Worm (Caenorhabditis elegans): ENCODE measurements around the gene ulp-3.

Gene ulp-3

DNA sequence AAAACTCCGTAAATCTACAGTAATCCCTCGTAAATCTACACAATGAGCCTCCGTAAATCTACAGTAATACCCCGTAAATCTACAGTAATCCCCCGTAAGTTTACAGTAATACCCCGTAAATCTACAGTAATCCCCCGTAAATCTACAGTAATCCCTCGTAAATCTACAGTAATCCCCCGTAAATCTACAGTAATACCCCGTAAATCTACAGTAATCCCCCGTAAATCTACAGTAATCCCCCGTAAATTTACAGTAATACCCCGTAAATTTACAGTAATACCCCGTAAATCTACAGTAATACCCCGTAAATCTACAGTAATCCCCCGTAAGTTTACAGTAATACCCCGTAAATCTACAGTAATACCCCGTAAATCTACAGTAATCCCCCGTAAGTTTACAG lies 12.8 kb upstream of the ulp-3 start:
- TF ChIP-seq ztf-29 (GFP tag; IDR thresholded peaks at IDR 0.05) (peak; percentile 36; the same call in 1 of the 2 replicates), ref-1 (GFP tag; conservative IDR thresholded peaks at IDR 0.05) (peak; percentile 38; the same call in 1 of the 2 replicates)

DNA sequence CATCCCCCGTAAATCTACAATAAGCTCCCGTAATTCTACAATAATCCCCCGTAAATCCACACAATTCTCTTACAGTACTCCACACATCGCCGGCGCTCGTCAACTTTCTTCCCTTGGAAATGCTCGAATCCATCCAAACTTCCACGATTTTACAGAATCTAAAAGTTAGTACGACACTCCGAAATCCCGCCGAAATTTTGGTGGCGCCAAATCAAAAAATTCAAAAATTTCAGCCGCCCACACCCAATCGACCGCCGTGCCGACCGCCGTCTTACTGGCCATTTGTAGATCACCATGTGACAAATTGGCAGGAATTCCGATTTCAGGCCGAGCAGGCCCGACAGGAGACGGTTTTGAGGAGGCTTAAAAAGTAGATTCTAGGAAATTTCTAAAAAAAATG lies 11.1 kb upstream of the ulp-3 start:
- TF ChIP-seq cog-1 (tag; optimal IDR thresholded peaks at IDR 0.05) (no peak), ztf-23 (GFP tag; IDR thresholded peaks at IDR 0.05) (no peak), tab-1 (GFP tag; IDR thresholded peaks at IDR 0.05) (no peak)

DNA sequence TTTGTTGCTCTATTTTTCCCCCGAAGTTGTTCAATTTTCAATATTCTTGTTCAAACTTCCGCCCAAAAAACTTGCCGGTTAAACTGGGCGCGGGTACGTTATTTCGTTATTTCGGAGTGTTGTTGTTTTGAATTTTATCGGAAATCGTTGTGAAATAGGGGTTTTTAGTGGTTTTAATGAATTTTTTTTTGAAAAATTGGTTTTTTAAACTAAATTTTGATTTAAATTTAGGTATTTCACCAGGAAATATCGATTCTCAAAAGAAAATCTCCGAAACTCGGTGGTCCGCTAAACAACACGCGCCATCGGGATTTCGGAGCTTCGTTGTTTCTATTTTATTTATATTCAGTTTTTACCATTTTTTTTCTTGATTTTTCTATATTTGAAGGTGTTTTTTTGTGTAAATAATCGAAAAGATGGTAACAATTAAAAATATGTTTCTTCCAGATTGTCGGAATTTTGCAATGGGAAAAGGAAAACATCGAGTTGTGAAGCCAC lies 10.3 kb upstream of the ulp-3 start, which contains the start of gene F52C12.2:
Gene F52C12.2, plus strand, starts transcription at position 448 of the 498 bp plus-strand sequence.
- TF ChIP-seq T22C8.4 (GFP tag; IDR thresholded peaks at IDR 0.05) (0 out of 2 replicates have a peak, but pooled peaks have one; percentile 45), med-1 (GFP tag; optimal IDR thresholded peaks at IDR 0.05; ENCODE audit: insufficient read depth) (no peak)

DNA sequence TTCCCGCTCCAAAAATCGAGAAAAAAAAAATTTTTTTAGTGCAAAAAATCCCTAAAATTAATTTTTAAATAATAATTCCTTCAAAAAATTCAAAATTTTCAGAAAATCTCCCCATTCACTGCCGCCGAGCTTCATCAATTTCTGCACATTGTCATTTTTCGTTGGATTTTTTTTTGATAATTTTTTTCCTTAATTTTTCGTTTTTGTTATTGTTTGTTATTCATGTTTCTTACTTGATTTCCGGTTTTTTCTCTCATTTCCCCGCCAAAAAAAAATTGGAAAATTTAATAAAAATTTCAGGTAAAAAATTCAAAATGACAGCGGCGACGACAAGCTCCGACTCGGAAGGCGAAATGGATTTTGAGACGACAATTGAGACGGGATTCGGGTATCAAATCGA lies 7.0 kb upstream of the ulp-3 start, which contains the start of gene F52C12.6:
Gene F52C12.6, plus strand, starts transcription at position 301 of the 400 bp plus-strand sequence.
- TF ChIP-seq klf-2 (GFP tag; conservative IDR thresholded peaks at IDR 0.05) (no peak), med-1 (GFP tag; optimal IDR thresholded peaks at IDR 0.05; ENCODE audit: insufficient read depth) (no peak), T22C8.4 (GFP tag; IDR thresholded peaks at IDR 0.05) (no peak), cog-1 (tag; optimal IDR thresholded peaks at IDR 0.05) (no peak), flt-1 (GFP tag; IDR thresholded peaks at IDR 0.05) (no peak), tab-1 (GFP tag; IDR thresholded peaks at IDR 0.05) (no peak), ztf-29 (GFP tag; IDR thresholded peaks at IDR 0.05) (no peak), ztf-23 (GFP tag; IDR thresholded peaks at IDR 0.05) (no peak), ref-1 (GFP tag; conservative IDR thresholded peaks at IDR 0.05) (no peak)

DNA sequence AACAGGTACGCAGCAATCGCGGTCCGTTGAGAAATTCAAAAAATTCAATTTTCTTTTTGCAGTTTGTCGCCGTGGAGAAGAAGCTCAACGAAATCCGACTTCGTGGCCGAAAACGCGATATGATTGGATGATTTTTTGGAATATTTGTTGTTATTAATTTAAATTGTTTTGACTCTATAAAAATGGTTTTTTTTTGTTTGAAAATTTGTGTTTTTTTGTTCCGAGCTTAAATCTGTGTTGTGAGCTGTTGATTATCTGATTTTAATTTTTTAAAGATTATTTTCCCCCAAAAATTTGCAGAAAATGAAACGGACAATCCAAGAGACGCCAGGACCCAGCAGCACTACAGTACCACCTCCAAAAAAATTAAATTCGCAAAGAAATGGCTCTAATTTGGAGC lies 3.9 kb upstream of the ulp-3 start, which contains the start of gene tdpo-1:
Gene tdpo-1, plus strand, starts transcription at position 301 of the 400 bp plus-strand sequence.
- no peak for TF ChIP-seq cog-1 (tag; optimal IDR thresholded peaks at IDR 0.05)
- TF ChIP-seq T22C8.4 (GFP tag; IDR thresholded peaks at IDR 0.05) = no peak
- no peak for TF ChIP-seq flt-1 (GFP tag; IDR thresholded peaks at IDR 0.05)

DNA sequence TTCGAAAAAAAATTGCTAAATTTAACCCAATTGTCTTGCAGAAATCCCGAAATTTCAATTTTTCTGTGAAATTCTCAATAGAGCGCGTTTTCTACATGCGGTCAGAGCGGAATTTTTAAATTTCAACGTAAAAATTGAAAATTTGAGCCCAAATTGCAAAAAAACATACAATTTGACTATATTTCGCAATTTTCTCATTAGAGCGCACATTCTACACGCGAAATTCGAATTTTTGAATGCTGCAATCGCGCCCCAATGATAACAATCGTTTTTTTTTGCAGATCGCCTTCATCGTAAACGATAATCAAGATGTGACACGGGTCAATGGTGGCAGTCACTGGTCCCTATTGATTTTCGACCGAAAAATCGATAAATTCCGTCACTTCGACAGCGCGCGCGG lies 623 bp downstream of the ulp-3 start:
- no peak for TF ChIP-seq ztf-29 (GFP tag; IDR thresholded peaks at IDR 0.05)

DNA sequence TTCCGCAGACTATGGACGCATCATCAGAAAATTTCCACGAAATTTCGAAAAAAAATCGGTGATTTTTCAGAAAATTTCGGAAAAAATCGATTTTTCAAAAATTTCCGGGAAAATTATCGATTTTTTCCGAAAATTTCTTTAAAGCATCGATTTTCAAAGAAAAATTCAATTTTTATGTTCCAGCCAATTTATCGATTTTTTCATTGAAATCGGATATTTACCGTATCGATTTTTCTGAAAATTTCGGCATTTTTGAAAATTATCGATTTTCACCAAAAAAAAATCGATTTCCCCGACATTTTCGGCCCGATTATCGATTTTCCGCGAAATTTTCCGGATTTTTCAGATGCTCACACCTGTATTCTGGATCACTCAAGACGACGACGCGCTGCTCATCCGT lies 1.7 kb downstream of the ulp-3 start, which contains the start of gene Y48A5A.1:
Gene Y48A5A.1, plus strand, starts transcription at position 347 of the 400 bp plus-strand sequence.
- TF ChIP-seq ztf-23 (GFP tag; IDR thresholded peaks at IDR 0.05) = no peak
- peak; percentile 77 for TF ChIP-seq T22C8.4 (GFP tag; IDR thresholded peaks at IDR 0.05)

DNA sequence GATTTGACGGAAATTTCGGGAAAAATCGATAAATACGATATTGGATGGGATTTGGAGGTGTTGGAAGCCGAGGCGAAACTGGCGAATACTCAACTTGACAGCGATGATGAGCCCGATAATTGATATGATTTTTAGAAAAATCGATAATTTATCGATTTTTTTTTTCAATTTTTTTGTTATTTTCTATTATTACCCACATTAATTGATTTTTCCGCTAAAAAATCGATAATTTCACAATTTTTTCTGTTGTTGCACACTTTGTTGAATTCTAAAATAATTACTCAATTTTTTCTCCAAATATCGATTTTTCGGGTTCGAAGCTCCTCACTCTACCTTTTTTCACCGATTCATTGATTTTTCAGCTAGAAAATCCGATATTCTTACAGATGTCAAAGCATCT lies 5.9 kb downstream of the ulp-3 start, which contains the start of gene Y48A5A.3:
Gene Y48A5A.3, plus strand, starts transcription at position 385 of the 400 bp plus-strand sequence.
- TF ChIP-seq tab-1 (GFP tag; IDR thresholded peaks at IDR 0.05) (no peak), T22C8.4 (GFP tag; IDR thresholded peaks at IDR 0.05) (peak; percentile 74)

DNA sequence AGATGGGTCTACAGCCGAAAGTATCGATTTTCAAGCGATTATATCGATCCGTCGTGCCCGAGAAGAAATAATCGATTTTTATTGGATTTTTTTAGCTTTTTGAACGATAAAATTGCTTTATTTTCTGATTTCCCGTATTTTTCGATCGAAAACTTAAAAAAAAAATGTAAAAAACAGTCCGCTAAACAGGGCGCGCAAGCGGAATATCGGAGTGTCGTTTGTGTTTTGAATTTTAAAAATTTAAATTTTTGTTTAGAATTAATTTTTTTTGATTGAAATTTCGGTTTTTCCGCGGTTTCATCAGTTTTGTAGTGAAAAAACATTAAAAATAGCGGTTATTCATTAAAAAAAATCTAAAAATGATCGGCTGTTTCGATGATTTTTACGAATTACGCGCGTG lies 6.7 kb downstream of the ulp-3 start:
- TF ChIP-seq flt-1 (GFP tag; IDR thresholded peaks at IDR 0.05) (no peak), ztf-29 (GFP tag; IDR thresholded peaks at IDR 0.05) (no peak), tab-1 (GFP tag; IDR thresholded peaks at IDR 0.05) (no peak), klf-2 (GFP tag; conservative IDR thresholded peaks at IDR 0.05) (no peak), ref-1 (GFP tag; conservative IDR thresholded peaks at IDR 0.05) (no peak), ztf-23 (GFP tag; IDR thresholded peaks at IDR 0.05) (no peak), med-1 (GFP tag; optimal IDR thresholded peaks at IDR 0.05; ENCODE audit: insufficient read depth) (no peak), cog-1 (tag; optimal IDR thresholded peaks at IDR 0.05) (no peak), T22C8.4 (GFP tag; IDR thresholded peaks at IDR 0.05) (no peak)

DNA sequence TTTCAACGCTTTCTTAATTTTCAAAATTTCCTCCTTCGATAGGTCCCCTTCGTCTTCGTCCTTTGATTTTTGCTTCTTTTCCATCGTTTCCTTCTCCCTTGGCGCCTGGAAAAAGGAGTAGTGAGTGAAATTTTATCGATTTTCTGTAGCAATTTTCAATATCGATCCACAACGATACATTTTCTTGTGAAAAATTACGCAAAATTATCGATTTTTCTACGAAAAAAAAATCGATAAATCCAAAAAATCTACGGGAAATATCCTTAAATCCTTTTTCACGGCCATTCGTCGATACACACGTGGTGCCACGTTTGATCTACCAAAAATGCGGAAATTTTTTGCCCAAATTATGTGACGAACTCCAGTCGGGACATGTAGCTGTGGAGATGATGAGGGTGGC lies 7.6 kb downstream of the ulp-3 start:
- no peak for TF ChIP-seq flt-1 (GFP tag; IDR thresholded peaks at IDR 0.05)
- no peak for TF ChIP-seq ref-1 (GFP tag; conservative IDR thresholded peaks at IDR 0.05)
- no peak for TF ChIP-seq klf-2 (GFP tag; conservative IDR thresholded peaks at IDR 0.05)
- peak; percentile 71 for TF ChIP-seq T22C8.4 (GFP tag; IDR thresholded peaks at IDR 0.05)
- TF ChIP-seq tab-1 (GFP tag; IDR thresholded peaks at IDR 0.05) = no peak

DNA sequence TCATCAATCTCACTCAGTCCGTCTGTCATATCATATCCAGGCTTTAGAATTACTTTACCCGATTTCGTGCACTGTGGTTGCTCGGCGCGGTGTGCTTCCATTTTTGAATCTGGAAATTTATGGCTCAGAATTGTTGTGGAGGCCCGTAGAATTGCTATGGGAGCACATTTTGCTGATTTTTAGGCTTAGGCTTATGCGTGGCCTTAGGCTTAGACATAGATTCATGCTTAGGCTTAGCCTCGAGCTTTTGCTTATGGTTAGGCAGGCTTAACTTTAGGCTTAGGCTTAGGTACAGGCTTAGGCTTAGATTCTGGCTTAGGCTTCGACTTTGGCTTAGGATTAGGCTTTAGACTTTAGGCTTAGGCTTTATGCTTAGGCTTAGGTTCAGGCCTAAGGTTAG lies 8.8 kb downstream of the ulp-3 start, which contains the start of gene Y76B12C.4:
Gene Y76B12C.4, minus strand, starts transcription at position 101 of the 400 bp plus-strand sequence.
- no peak for TF ChIP-seq med-1 (GFP tag; optimal IDR thresholded peaks at IDR 0.05; ENCODE audit: insufficient read depth)
- no peak for TF ChIP-seq T22C8.4 (GFP tag; IDR thresholded peaks at IDR 0.05)
- no peak for TF ChIP-seq ref-1 (GFP tag; conservative IDR thresholded peaks at IDR 0.05)
- no peak for TF ChIP-seq flt-1 (GFP tag; IDR thresholded peaks at IDR 0.05)
- TF ChIP-seq klf-2 (GFP tag; conservative IDR thresholded peaks at IDR 0.05) = no peak
- no peak for TF ChIP-seq ztf-23 (GFP tag; IDR thresholded peaks at IDR 0.05)
- no peak for TF ChIP-seq cog-1 (tag; optimal IDR thresholded peaks at IDR 0.05)
- no peak for TF ChIP-seq tab-1 (GFP tag; IDR thresholded peaks at IDR 0.05)
- TF ChIP-seq ztf-29 (GFP tag; IDR thresholded peaks at IDR 0.05) = no peak

DNA sequence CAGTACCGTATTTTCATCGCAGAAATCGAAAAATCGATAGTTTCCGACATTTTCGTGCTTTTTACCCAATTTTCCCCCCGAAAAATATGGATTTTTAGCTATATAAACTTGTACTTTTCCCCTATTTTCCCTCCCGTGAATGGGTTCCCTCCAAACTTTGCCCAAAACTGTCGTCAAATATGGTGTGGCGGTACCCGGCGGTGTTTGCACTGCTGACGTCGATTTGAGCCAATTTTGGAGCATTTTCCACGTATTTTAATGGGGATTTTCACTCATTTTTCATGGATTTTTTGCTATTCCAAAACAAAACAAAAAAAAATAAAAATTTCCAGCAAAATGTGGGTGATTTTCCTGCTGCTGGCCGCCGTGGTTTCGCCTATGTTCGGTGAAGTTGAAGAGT lies 9.9 kb downstream of the ulp-3 start, which contains the start of gene Y76B12C.3:
Gene Y76B12C.3, plus strand, starts transcription at position 334 of the 400 bp plus-strand sequence.
- TF ChIP-seq ztf-23 (GFP tag; IDR thresholded peaks at IDR 0.05) = no peak
- no peak for TF ChIP-seq med-1 (GFP tag; optimal IDR thresholded peaks at IDR 0.05; ENCODE audit: insufficient read depth)
- TF ChIP-seq flt-1 (GFP tag; IDR thresholded peaks at IDR 0.05) = no peak
- TF ChIP-seq tab-1 (GFP tag; IDR thresholded peaks at IDR 0.05) = no peak
- TF ChIP-seq cog-1 (tag; optimal IDR thresholded peaks at IDR 0.05) = no peak
- no peak for TF ChIP-seq T22C8.4 (GFP tag; IDR thresholded peaks at IDR 0.05)
- TF ChIP-seq klf-2 (GFP tag; conservative IDR thresholded peaks at IDR 0.05) = no peak
- TF ChIP-seq ref-1 (GFP tag; conservative IDR thresholded peaks at IDR 0.05) = no peak
- TF ChIP-seq ztf-29 (GFP tag; IDR thresholded peaks at IDR 0.05) = no peak
